Fruit fly (Drosophila melanogaster): ENCODE data around the gene RpL34b.
A peak's percentile ranks its signal among the peaks of the same experiment; 100 is the strongest.

The RpL34b gene

dm6 chr3R:9388972-9389371 lies 12.1 kb downstream of the RpL34b start:
- TF ChIP-seq tj (GFP tag; optimal IDR thresholded peaks at IDR 0.05) (peak; percentile 59), CG11617 (GFP tag; optimal IDR thresholded peaks at IDR 0.05) (no peak), CG5204 (GFP tag; optimal IDR thresholded peaks at IDR 0.05) (no peak)

- no peak for TF ChIP-seq toe (GFP tag; optimal IDR thresholded peaks at IDR 0.05)
- TF ChIP-seq kay (GFP tag; ENCODE audit: borderline replicate concordance), result peak; percentile 50
- no peak for TF ChIP-seq CG7101 (tag; optimal IDR thresholded peaks at IDR 0.05)
These were observed 12.7 kb downstream of the RpL34b start for dm6 chr3R:9388321-9388720.

- TF ChIP-seq Clk (GFP tag; optimal IDR thresholded peaks at IDR 0.05) (no peak), tj (GFP tag; optimal IDR thresholded peaks at IDR 0.05) (no peak), CG7101 (tag; optimal IDR thresholded peaks at IDR 0.05) (no peak), CG12768 (GFP tag; optimal IDR thresholded peaks at IDR 0.05) (no peak), pad (GFP tag; optimal IDR thresholded peaks at IDR 0.05) (no peak), ovo (GFP tag; optimal IDR thresholded peaks at IDR 0.05) (no peak), Hr96 (GFP tag; optimal IDR thresholded peaks at IDR 0.05) (no peak), CG5204 (GFP tag; optimal IDR thresholded peaks at IDR 0.05) (no peak), Mnt (GFP tag; optimal IDR thresholded peaks at IDR 0.05) (peak; percentile 46), CG14711 (tag; optimal IDR thresholded peaks at IDR 0.05) (no peak), cic (GFP tag; optimal IDR thresholded peaks at IDR 0.05) (peak; percentile 79), bab1 (GFP tag; optimal IDR thresholded peaks at IDR 0.05) (no peak), CG33017 (tag; optimal IDR thresholded peaks at IDR 0.05) (no peak)
These were observed 13.4 kb downstream of the RpL34b start for dm6 chr3R:9387634-9388033.

- TF ChIP-seq cic (GFP tag; optimal IDR thresholded peaks at IDR 0.05), result no peak
- TF ChIP-seq Clk (GFP tag; optimal IDR thresholded peaks at IDR 0.05), result no peak
- TF ChIP-seq pad (GFP tag; optimal IDR thresholded peaks at IDR 0.05), result no peak
- TF ChIP-seq CG1620 (GFP tag; optimal IDR thresholded peaks at IDR 0.05), result no peak
- TF ChIP-seq cnc (optimal IDR thresholded peaks at IDR 0.05), result no peak
- no peak for TF ChIP-seq CG11617 (GFP tag; optimal IDR thresholded peaks at IDR 0.05)
- TF ChIP-seq kay (GFP tag; ENCODE audit: borderline replicate concordance), result no peak
- TF ChIP-seq CG33017 (tag; optimal IDR thresholded peaks at IDR 0.05), result no peak
- TF ChIP-seq CG7045 (GFP tag; optimal IDR thresholded peaks at IDR 0.05), result no peak
- no peak for TF ChIP-seq ovo (GFP tag; optimal IDR thresholded peaks at IDR 0.05)
- no peak for TF ChIP-seq tj (GFP tag; optimal IDR thresholded peaks at IDR 0.05)
- TF ChIP-seq CG7101 (tag; optimal IDR thresholded peaks at IDR 0.05), result no peak
- TF ChIP-seq Crg-1 (GFP tag; optimal IDR thresholded peaks at IDR 0.05), result no peak
- TF ChIP-seq CG14711 (tag; optimal IDR thresholded peaks at IDR 0.05), result no peak
- no peak for TF ChIP-seq toe (GFP tag; optimal IDR thresholded peaks at IDR 0.05)
- TF ChIP-seq CG12768 (GFP tag; optimal IDR thresholded peaks at IDR 0.05), result no peak
- TF ChIP-seq Hr96 (GFP tag; optimal IDR thresholded peaks at IDR 0.05), result no peak
These were observed 15.0 kb downstream of the RpL34b start for dm6 chr3R:9385987-9386386.

dm6 chr3R:9380970-9381369 lies 20.1 kb downstream of the RpL34b start:
- TF ChIP-seq CG33017 (tag; optimal IDR thresholded peaks at IDR 0.05) (no peak), CG12768 (GFP tag; optimal IDR thresholded peaks at IDR 0.05) (no peak), toe (GFP tag; optimal IDR thresholded peaks at IDR 0.05) (no peak), Clk (GFP tag; optimal IDR thresholded peaks at IDR 0.05) (no peak), tj (GFP tag; optimal IDR thresholded peaks at IDR 0.05) (no peak), CG5204 (GFP tag; optimal IDR thresholded peaks at IDR 0.05) (no peak), pad (GFP tag; optimal IDR thresholded peaks at IDR 0.05) (no peak), CG7101 (tag; optimal IDR thresholded peaks at IDR 0.05) (no peak), Crg-1 (GFP tag; optimal IDR thresholded peaks at IDR 0.05) (no peak), kay (GFP tag; ENCODE audit: borderline replicate concordance) (no peak), bab1 (GFP tag; optimal IDR thresholded peaks at IDR 0.05) (no peak), cnc (optimal IDR thresholded peaks at IDR 0.05) (no peak), Hr96 (GFP tag; optimal IDR thresholded peaks at IDR 0.05) (no peak), CG14711 (tag; optimal IDR thresholded peaks at IDR 0.05) (no peak), CG1620 (GFP tag; optimal IDR thresholded peaks at IDR 0.05) (no peak), cic (GFP tag; optimal IDR thresholded peaks at IDR 0.05) (no peak), Mnt (GFP tag; optimal IDR thresholded peaks at IDR 0.05) (no peak)

dm6 chr3R:9378644-9379411 lies 22.2 kb downstream of the RpL34b start:
- TF ChIP-seq toe (GFP tag; optimal IDR thresholded peaks at IDR 0.05) (no peak), CG7101 (tag; optimal IDR thresholded peaks at IDR 0.05) (no peak), pad (GFP tag; optimal IDR thresholded peaks at IDR 0.05) (no peak), CG5204 (GFP tag; optimal IDR thresholded peaks at IDR 0.05) (no peak), Clk (GFP tag; optimal IDR thresholded peaks at IDR 0.05) (no peak), bab1 (GFP tag; optimal IDR thresholded peaks at IDR 0.05) (no peak), Mnt (GFP tag; optimal IDR thresholded peaks at IDR 0.05) (no peak), CG1620 (GFP tag; optimal IDR thresholded peaks at IDR 0.05) (no peak), kay (GFP tag; ENCODE audit: borderline replicate concordance) (no peak), CG11617 (GFP tag; optimal IDR thresholded peaks at IDR 0.05) (no peak), cic (GFP tag; optimal IDR thresholded peaks at IDR 0.05) (no peak), cnc (optimal IDR thresholded peaks at IDR 0.05) (no peak), CG14711 (tag; optimal IDR thresholded peaks at IDR 0.05) (no peak), Hr96 (GFP tag; optimal IDR thresholded peaks at IDR 0.05) (no peak), CG12768 (GFP tag; optimal IDR thresholded peaks at IDR 0.05) (no peak), ovo (GFP tag; optimal IDR thresholded peaks at IDR 0.05) (no peak)

All from whole organism, adult.